Comparison of ENCODE assay signal across 5 fruit fly cellular contexts in the genomic region with DNA sequence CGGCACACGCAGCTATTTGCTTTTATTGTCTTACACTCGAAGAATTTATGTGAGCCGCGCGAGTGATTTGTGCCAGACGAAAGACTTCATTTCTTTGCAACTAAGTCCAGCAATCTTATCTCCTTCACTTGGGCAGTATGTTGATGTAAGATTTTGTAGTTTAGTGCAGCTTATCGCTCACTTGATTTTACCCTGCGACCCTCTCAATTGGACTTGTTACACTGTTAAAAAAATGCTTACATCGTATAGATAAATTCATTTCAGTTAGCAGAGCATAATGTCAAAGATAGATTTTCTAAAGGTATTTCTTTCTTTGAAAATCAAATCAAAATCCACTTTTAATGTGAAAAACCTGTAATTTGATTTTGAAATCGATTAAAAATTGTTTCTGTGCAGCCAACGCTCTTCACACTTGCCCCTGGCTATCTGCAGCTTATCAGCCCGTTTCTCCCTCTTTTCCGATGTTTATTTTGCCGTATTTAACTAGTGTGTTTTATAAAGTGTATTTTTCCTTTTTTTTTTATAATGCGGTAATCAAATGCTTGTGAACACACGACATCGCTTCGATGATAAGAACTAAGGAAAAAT.
TF ChIP-seq lines count a peak whose summit lies in the region.

No protein-coding gene starts in this region.

TF ChIP-seq in whole organism, adult, 20 proteins besides CTCF, POLR2A, EP300 and RAD21 (continued from another document):
- TF ChIP-seq kay (GFP tag; lab: Kevin White, UChicago; ENCODE audit: borderline replicate concordance) (peak; percentile 96), Clk (GFP tag; optimal IDR thresholded peaks at IDR 0.05; lab: Kevin White, UChicago) (peak; percentile 87), CG5204 (GFP tag; optimal IDR thresholded peaks at IDR 0.05; lab: Kevin White, UChicago) (peak; percentile 85), CG14711 (tag; optimal IDR thresholded peaks at IDR 0.05; lab: Kevin White, UChicago) (peak; percentile 92)

TF ChIP-seq in whole organism, embryonic, 481 proteins besides CTCF, POLR2A, EP300 and RAD21 (continued from another document and continues in another):
- TF ChIP-seq CG10565 (GFP tag; optimal IDR thresholded peaks at IDR 0.05; lab: Kevin White, UChicago) (no peak), Side (GFP tag; optimal IDR thresholded peaks at IDR 0.05; lab: Kevin White, UChicago) (peak; percentile 91), CG7963 (GFP tag; IDR thresholded peaks at IDR 0.05; lab: Robert Waterston, UW; ENCODE audit: partially characterized antibody) (no peak), Fer3 (tag; optimal IDR thresholded peaks at IDR 0.05; lab: Kevin White, UChicago) (peak; percentile 93), Jarid2 (GFP tag; optimal IDR thresholded peaks at IDR 0.05; lab: Kevin White, UChicago) (peak; percentile 60), CG31224 (GFP tag; IDR thresholded peaks at IDR 0.05; lab: Robert Waterston, UW) (peak; percentile 73), Elba2 (GFP tag; optimal IDR thresholded peaks at IDR 0.05; lab: Kevin White, UChicago) (no peak), BtbVII (GFP tag; optimal IDR thresholded peaks at IDR 0.05; lab: Kevin White, UChicago) (peak; percentile 88), CG11504 (tag; optimal IDR thresholded peaks at IDR 0.05; lab: Kevin White, UChicago) (peak; percentile 91), Asciz (GFP tag; optimal IDR thresholded peaks at IDR 0.05; lab: Kevin White, UChicago) (peak; percentile 82), pb (GFP tag; optimal IDR thresholded peaks at IDR 0.05; lab: Kevin White, UChicago) (peak; percentile 59), pho (GFP tag; optimal IDR thresholded peaks at IDR 0.05; lab: Kevin White, UChicago) (peak; percentile 90), dan (GFP tag; IDR thresholded peaks at IDR 0.05; lab: Robert Waterston, UW) (no peak), lov (optimal IDR thresholded peaks at IDR 0.05; lab: Kevin White, UChicago) (no peak), lov (GFP tag; IDR thresholded peaks at IDR 0.05; lab: Robert Waterston, UW) (peak; percentile 67; the same call in 2 of the 3 replicates), CG4404 (GFP tag; IDR thresholded peaks at IDR 0.05; lab: Robert Waterston, UW) (peak; percentile 36), lilli (GFP tag; optimal IDR thresholded peaks at IDR 0.05; lab: Kevin White, UChicago) (peak; percentile 87), her (GFP tag; optimal IDR thresholded peaks at IDR 0.05; lab: Kevin White, UChicago) (peak; percentile 89), Bteb2 (GFP tag; optimal IDR thresholded peaks at IDR 0.05; lab: Kevin White, UChicago) (peak; percentile 87), lbe (GFP tag; optimal IDR thresholded peaks at IDR 0.05; lab: Kevin White, UChicago) (no peak), z (GFP tag; IDR thresholded peaks at IDR 0.05; lab: Robert Waterston, UW) (peak; percentile 40; the same call in 1 of the 3 replicates), Abd-B (GFP tag; optimal IDR thresholded peaks at IDR 0.05; lab: Kevin White, UChicago) (peak; percentile 73), Bdp1 (GFP tag; optimal IDR thresholded peaks at IDR 0.05; lab: Kevin White, UChicago) (peak; percentile 74), Drgx (GFP tag; IDR thresholded peaks at IDR 0.05; lab: Robert Waterston, UW) (peak; percentile 87), Ada2b (GFP tag; IDR thresholded peaks at IDR 0.05; lab: Robert Waterston, UW) (peak; percentile 89), C15 (GFP tag; IDR thresholded peaks at IDR 0.05; lab: Robert Waterston, UW) (peak; percentile 81; the same call in 1 of the 3 replicates), CG42726 (GFP tag; IDR thresholded peaks at IDR 0.05; lab: Robert Waterston, UW; ENCODE audit: partially characterized antibody) (no peak), nmo (GFP tag; optimal IDR thresholded peaks at IDR 0.05; lab: Kevin White, UChicago) (peak; percentile 87), CG10366 (GFP tag; IDR thresholded peaks at IDR 0.05; lab: Robert Waterston, UW) (peak; percentile 85)

TF ChIP-seq in whole organism, prepupa, 60 proteins besides CTCF, POLR2A, EP300 and RAD21 (continued from another document and continues in another):
- peak; percentile 49 for TF ChIP-seq dsx (GFP tag; optimal IDR thresholded peaks at IDR 0.05; lab: Kevin White, UChicago; ENCODE audit: poor library complexity, severe bottlenecking)
- TF ChIP-seq Sox102F (GFP tag; optimal IDR thresholded peaks at IDR 0.05; lab: Kevin White, UChicago) = peak; percentile 15
- peak; percentile 75 for TF ChIP-seq OdsH (GFP tag; optimal IDR thresholded peaks at IDR 0.05; lab: Kevin White, UChicago)
- TF ChIP-seq lz (GFP tag; optimal IDR thresholded peaks at IDR 0.05; lab: Kevin White, UChicago) = peak; percentile 23
- TF ChIP-seq Hr38 (GFP tag; optimal IDR thresholded peaks at IDR 0.05; lab: Kevin White, UChicago) = no peak
- TF ChIP-seq CG6792 (GFP tag; optimal IDR thresholded peaks at IDR 0.05; lab: Kevin White, UChicago) = peak; percentile 63
- TF ChIP-seq eg (GFP tag; IDR thresholded peaks at IDR 0.05; lab: Robert Waterston, UW) = peak; percentile 76
- TF ChIP-seq CG8319 (GFP tag; optimal IDR thresholded peaks at IDR 0.05; lab: Kevin White, UChicago) = peak; percentile 47
- TF ChIP-seq CG9139 (GFP tag; optimal IDR thresholded peaks at IDR 0.05; lab: Kevin White, UChicago) = no peak
- peak; percentile 90 for TF ChIP-seq CG6163 (GFP tag; IDR thresholded peaks at IDR 0.05; lab: Robert Waterston, UW)
- peak; percentile 90 for TF ChIP-seq CG32006 (GFP tag; optimal IDR thresholded peaks at IDR 0.05; lab: Kevin White, UChicago)
- TF ChIP-seq Lpt (GFP tag; optimal IDR thresholded peaks at IDR 0.05; lab: Kevin White, UChicago) = peak; percentile 80
- peak; percentile 44 for TF ChIP-seq Met (GFP tag; optimal IDR thresholded peaks at IDR 0.05; lab: Kevin White, UChicago)
- peak; percentile 85 for TF ChIP-seq Eip78C (GFP tag; lab: Kevin White, UChicago)
- TF ChIP-seq CG10669 (GFP tag; optimal IDR thresholded peaks at IDR 0.05; lab: Kevin White, UChicago) = peak; percentile 62
- TF ChIP-seq CG15336 (GFP tag; IDR thresholded peaks at IDR 0.05; lab: Robert Waterston, UW) = peak; percentile 85
- peak; percentile 64 for TF ChIP-seq Ets96B (tag; optimal IDR thresholded peaks at IDR 0.05; lab: Kevin White, UChicago)
- no peak for TF ChIP-seq CG1621 (tag; optimal IDR thresholded peaks at IDR 0.05; lab: Kevin White, UChicago)
- peak; percentile 78 for TF ChIP-seq CG11762 (GFP tag; optimal IDR thresholded peaks at IDR 0.05; lab: Kevin White, UChicago; ENCODE audit: insufficient read depth)
- TF ChIP-seq spab (GFP tag; optimal IDR thresholded peaks at IDR 0.05; lab: Kevin White, UChicago) = peak; percentile 36
- peak; percentile 72 for TF ChIP-seq CG3919 (GFP tag; optimal IDR thresholded peaks at IDR 0.05; lab: Kevin White, UChicago)
- peak; percentile 14 to 22 for TF ChIP-seq ss (GFP tag; optimal IDR thresholded peaks at IDR 0.05; lab: Kevin White, UChicago)
- peak; percentile 83 for TF ChIP-seq CG8119 (GFP tag; IDR thresholded peaks at IDR 0.05; lab: Robert Waterston, UW)
- TF ChIP-seq Eip75B (GFP tag; optimal IDR thresholded peaks at IDR 0.05; lab: Kevin White, UChicago) = peak; percentile 70
- TF ChIP-seq CG16779 (tag; optimal IDR thresholded peaks at IDR 0.05; lab: Kevin White, UChicago) = peak; percentile 69
- TF ChIP-seq CG6276 (GFP tag; optimal IDR thresholded peaks at IDR 0.05; lab: Kevin White, UChicago) = peak; percentile 73
- TF ChIP-seq fd59A (GFP tag; optimal IDR thresholded peaks at IDR 0.05; lab: Kevin White, UChicago) = peak; percentile 51
- peak; percentile 59 for TF ChIP-seq CG34406 (GFP tag; optimal IDR thresholded peaks at IDR 0.05; lab: Kevin White, UChicago)
- peak; percentile 54 for TF ChIP-seq dac (GFP tag; optimal IDR thresholded peaks at IDR 0.05; lab: Kevin White, UChicago)
- peak; percentile 58 for TF ChIP-seq Hr39 (GFP tag; optimal IDR thresholded peaks at IDR 0.05; lab: Kevin White, UChicago)
- peak; percentile 75 for TF ChIP-seq net (GFP tag; optimal IDR thresholded peaks at IDR 0.05; lab: Kevin White, UChicago)

TF ChIP-seq in whole organism, pupa, 21 proteins besides CTCF, POLR2A, EP300 and RAD21 (continued from another document):
- TF ChIP-seq CG32121 (GFP tag; IDR thresholded peaks at IDR 0.05; lab: Robert Waterston, UW) (peak; percentile 86), rn (GFP tag; IDR thresholded peaks at IDR 0.05; lab: Robert Waterston, UW) (peak; percentile 54)

TF ChIP-seq in whole organism, wandering third instar larva, 38 proteins besides CTCF, POLR2A, EP300 and RAD21 (continued from another document):
- peak; percentile 22 for TF ChIP-seq woc (GFP tag; optimal IDR thresholded peaks at IDR 0.05; lab: Kevin White, UChicago)
- TF ChIP-seq sage (GFP tag; optimal IDR thresholded peaks at IDR 0.05; lab: Kevin White, UChicago) = no peak
